Worm (Caenorhabditis elegans) whole organism, mixed stage, embryonic: ENCODE data around the gene rpl-11.1.

Experiments used
- M03D4.4 ChIP-seq: sonication (generic microtip); optimal IDR thresholded peaks from 2 replicates; lab custom pipeline; 2017; ENCODE audit warnings: mild to moderate bottlenecking, missing genetic modification characterization, missing compliant biosample characterization
- bed-3 ChIP-seq: fragments of 200-800 bp; sonication (Bioruptor generic); optimal IDR thresholded peaks from 3 replicates; lab custom pipeline; 2018; ENCODE audit warnings: mild to moderate bottlenecking, missing genetic modification characterization, moderate library complexity, missing compliant biosample characterization
- blmp-1 ChIP-seq: fragments of 150-350 bp; optimal IDR thresholded peaks from 2 replicates; lab custom pipeline; 2014; ENCODE audit warnings: missing biosample characterization, missing genetic modification characterization
- ceh-39 ChIP-seq: fragments of 150-350 bp; optimal IDR thresholded peaks from 2 replicates; lab custom pipeline; 2014; ENCODE audit warnings: missing biosample characterization, missing genetic modification characterization
- ceh-83 ChIP-seq: fragments of 200-800 bp; sonication (Bioruptor generic); optimal IDR thresholded peaks from 2 replicates; lab custom pipeline; 2018; ENCODE audit warnings: mild to moderate bottlenecking, missing genetic modification characterization, missing compliant biosample characterization
- ces-1 ChIP-seq: fragments of 150-350 bp; optimal IDR thresholded peaks from 2 replicates; lab custom pipeline; 2014; ENCODE audit warnings: missing biosample characterization, missing genetic modification reagents, missing genetic modification characterization
- cnd-1 ChIP-seq: fragments of 200-800 bp; sonication (Bioruptor generic); optimal IDR thresholded peaks from 2 replicates; lab custom pipeline; 2018; ENCODE audit warnings: mild to moderate bottlenecking, missing genetic modification characterization, missing compliant biosample characterization
- drap-1 ChIP-seq: fragments of 200-800 bp; sonication (Bioruptor generic); optimal IDR thresholded peaks from 3 replicates; lab custom pipeline; 2018; ENCODE audit warnings: mild to moderate bottlenecking, missing genetic modification characterization, missing compliant biosample characterization
- elt-1 ChIP-seq: sonication (generic microtip); optimal IDR thresholded peaks from 2 replicates; lab custom pipeline; 2017; ENCODE audit warnings: missing genetic modification characterization, mild to moderate bottlenecking, missing compliant biosample characterization, antibody characterized with exemption, moderate library complexity, borderline replicate concordance; ENCODE audit not compliant: insufficient read depth
- elt-3 ChIP-seq: fragments of 150-350 bp; optimal IDR thresholded peaks from 2 replicates; lab custom pipeline; 2014; ENCODE audit warnings: missing biosample characterization, missing genetic modification characterization
- flh-1 ChIP-seq: fragments of 200-800 bp; sonication (Bioruptor generic); optimal IDR thresholded peaks from 2 replicates; lab custom pipeline; 2018; ENCODE audit warnings: mild to moderate bottlenecking, missing genetic modification characterization, moderate library complexity, missing compliant biosample characterization
- ham-2 ChIP-seq: fragments of 200-800 bp; sonication (Bioruptor generic); optimal IDR thresholded peaks from 2 replicates; lab custom pipeline; 2018; ENCODE audit warnings: mild to moderate bottlenecking, missing genetic modification characterization, missing compliant biosample characterization
- lin-13 ChIP-seq: fragments of 150-350 bp; optimal IDR thresholded peaks from 2 replicates; lab custom pipeline; 2014; ENCODE audit warnings: missing biosample characterization, missing genetic modification characterization
- lin-32 ChIP-seq: fragments of 200-800 bp; sonication (Bioruptor generic); optimal IDR thresholded peaks from 2 replicates; lab custom pipeline; 2018; ENCODE audit warnings: mild to moderate bottlenecking, missing genetic modification characterization, missing compliant biosample characterization
- lsy-2 ChIP-seq: fragments of 150-350 bp; optimal IDR thresholded peaks from 2 replicates; lab custom pipeline; 2014; ENCODE audit warnings: missing biosample characterization, missing genetic modification characterization
- mep-1 ChIP-seq: fragments of 150-350 bp; optimal IDR thresholded peaks from 2 replicates; lab custom pipeline; 2017; ENCODE audit warnings: missing biosample characterization, missing genetic modification reagents, missing genetic modification characterization, inconsistent platforms
- mls-2 ChIP-seq: sonication (generic microtip); optimal IDR thresholded peaks from 2 replicates; lab custom pipeline; 2016; ENCODE audit warnings: mild to moderate bottlenecking, missing genetic modification characterization, moderate library complexity, missing compliant biosample characterization
- nhr-12 ChIP-seq: fragments of 150-350 bp; optimal IDR thresholded peaks from 2 replicates; lab custom pipeline; 2014; ENCODE audit warnings: missing biosample characterization, missing genetic modification characterization
- nhr-2 ChIP-seq: fragments of 150-350 bp; optimal IDR thresholded peaks from 2 replicates; lab custom pipeline; 2014; ENCODE audit warnings: missing biosample characterization, missing genetic modification characterization
- nhr-76 ChIP-seq: sonication (generic microtip); optimal IDR thresholded peaks from 2 replicates; lab custom pipeline; 2017; ENCODE audit warnings: missing biosample characterization, missing genetic modification characterization
- pha-4 ChIP-seq: fragments of 150-350 bp; optimal IDR thresholded peaks from 2 replicates; lab custom pipeline; 2018; ENCODE audit warnings: missing biosample characterization, missing genetic modification reagents, missing genetic modification characterization
- sem-2 ChIP-seq: fragments of 200-800 bp; sonication (Bioruptor generic); optimal IDR thresholded peaks from 2 replicates; lab custom pipeline; 2018; ENCODE audit warnings: mild to moderate bottlenecking, missing genetic modification characterization, missing compliant biosample characterization
- snpc-4 ChIP-seq: fragments of 150-350 bp; optimal IDR thresholded peaks from 2 replicates; lab custom pipeline; 2014; ENCODE audit warnings: missing biosample characterization, missing genetic modification characterization
- sptf-1 ChIP-seq: sonication (generic microtip); optimal IDR thresholded peaks from 2 replicates; lab custom pipeline; 2017; ENCODE audit warnings: mild to moderate bottlenecking, missing genetic modification characterization, moderate library complexity, missing compliant biosample characterization
- tbx-8 ChIP-seq: fragments of 200-800 bp; sonication (Bioruptor generic); optimal IDR thresholded peaks from 2 replicates; lab custom pipeline; 2018; ENCODE audit warnings: mild to moderate bottlenecking, missing genetic modification characterization, moderate library complexity, missing compliant biosample characterization
- unc-120 ChIP-seq: sonication (generic microtip); optimal IDR thresholded peaks from 2 replicates; lab custom pipeline; 2017; ENCODE audit warnings: missing genetic modification characterization, missing compliant biosample characterization; ENCODE audit not compliant: poor library complexity, severe bottlenecking
- unc-39 ChIP-seq: fragments of 150-350 bp; optimal IDR thresholded peaks from 2 replicates; lab custom pipeline; 2014; ENCODE audit warnings: missing biosample characterization, missing genetic modification characterization
- unc-62 ChIP-seq: fragments of 150-350 bp; optimal IDR thresholded peaks from 2 replicates; lab custom pipeline; 2014; ENCODE audit warnings: missing biosample characterization, missing genetic modification reagents, missing genetic modification characterization
- zip-8 ChIP-seq: fragments of 150-350 bp; optimal IDR thresholded peaks from 2 replicates; lab custom pipeline; 2014; ENCODE audit warnings: missing biosample characterization, missing genetic modification characterization
- ztf-11 ChIP-seq: fragments of 150-350 bp; optimal IDR thresholded peaks from 2 replicates; lab custom pipeline; 2014; ENCODE audit warnings: missing biosample characterization, missing genetic modification characterization

rpl-11.1 gene

DNA sequence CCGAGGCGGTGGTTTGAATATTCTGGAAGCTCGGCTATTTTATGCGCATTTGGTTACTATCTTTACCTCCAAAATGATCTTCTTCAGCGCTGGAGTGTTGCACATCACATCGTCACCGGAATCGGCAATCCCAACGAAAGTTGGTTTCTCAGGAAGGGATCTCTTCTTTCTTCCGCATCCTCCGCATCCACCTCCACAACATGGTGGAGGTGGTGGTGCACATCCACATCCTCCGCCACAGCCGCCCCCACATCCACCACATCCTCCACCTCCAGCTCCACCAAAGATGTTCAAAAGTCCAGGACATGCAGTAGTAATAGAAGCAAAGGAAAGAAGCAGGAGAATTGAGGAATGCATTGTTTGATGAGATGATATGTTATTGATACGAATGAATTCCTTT, 28.4 kb downstream of the rpl-11.1 start, which contains the start of gene grl-31:
TSS of gene grl-31 (minus strand) at position 357 of the 400 bp plus-strand sequence.
- TF ChIP-seq lin-13 (no peak), sptf-1 (tag; lab: Kevin White, UChicago) (no peak), lsy-2 (tag; lab: Kevin White, UChicago) (no peak), ham-2 (no peak), nhr-2 (tag; lab: Kevin White, UChicago) (no peak), ceh-83 (GFP tag; lab: Kevin White, UChicago) (no peak), nhr-12 (tag; lab: Kevin White, UChicago) (no peak), nhr-76 (tag; lab: Kevin White, UChicago) (no peak), tbx-8 (GFP tag; lab: Kevin White, UChicago) (no peak), sem-2 (GFP tag; lab: Kevin White, UChicago) (no peak), elt-3 (tag; lab: Kevin White, UChicago) (no peak), unc-62 (no peak), mls-2 (tag; lab: Kevin White, UChicago) (no peak), flh-1 (GFP tag; lab: Kevin White, UChicago) (no peak)

DNA sequence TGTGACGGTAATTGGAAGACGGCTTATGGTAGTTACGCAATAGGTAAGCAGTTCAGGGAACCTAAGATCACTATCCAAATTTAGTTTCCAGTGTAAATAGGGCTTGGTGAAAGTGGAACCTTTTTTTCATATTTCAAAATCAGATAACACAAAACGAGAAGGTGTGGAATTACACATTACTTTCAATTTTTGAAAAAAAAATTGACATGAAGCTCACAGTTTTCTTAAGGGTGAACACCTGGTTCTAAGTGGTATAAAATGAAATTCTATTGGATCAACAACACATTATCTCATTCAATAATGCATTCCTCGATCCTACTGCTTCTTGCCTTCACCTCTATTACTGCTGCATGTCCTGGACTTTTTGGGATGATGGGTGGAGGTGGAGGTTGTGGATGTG, 29.9 kb downstream of the rpl-11.1 start, which contains the start of gene grl-30:
TSS of gene grl-30 (plus strand) at position 301 of the 400 bp plus-strand sequence.
- TF ChIP-seq zip-8 (tag; lab: Kevin White, UChicago), result peak; percentile 20
- no peak for TF ChIP-seq unc-39
- TF ChIP-seq, all 35 proteins: peak for 1

DNA sequence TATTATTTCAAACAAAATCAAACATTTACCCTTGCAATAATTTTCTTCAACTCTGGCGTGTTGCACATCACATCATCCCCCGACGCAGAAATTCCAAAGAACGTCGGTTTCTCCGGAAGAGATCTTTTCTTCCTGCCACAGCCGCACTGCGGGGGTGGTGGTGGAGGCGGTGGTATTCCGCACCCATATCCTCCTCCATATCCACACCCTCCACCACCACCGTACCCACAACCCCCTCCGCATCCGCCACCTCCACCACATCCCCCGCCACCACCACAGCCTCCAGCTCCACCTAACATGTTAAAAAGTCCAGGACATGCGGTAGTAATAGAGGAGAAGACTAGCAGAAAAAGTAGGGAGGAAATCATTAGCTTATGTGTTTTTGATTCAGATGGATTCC, 31.0 kb downstream of the rpl-11.1 start, which contains the start of gene grl-29:
TSS of gene grl-29 (minus strand) at position 368 of the 400 bp plus-strand sequence.
- TF ChIP-seq pha-4 (tag; lab: Kevin White, UChicago), result no peak
- TF ChIP-seq nhr-2 (tag; lab: Kevin White, UChicago), result no peak
- TF ChIP-seq ces-1 (GFP tag; lab: Kevin White, UChicago), result no peak
- TF ChIP-seq M03D4.4 (tag; lab: Kevin White, UChicago), result no peak
- no peak for TF ChIP-seq ceh-39 (tag; lab: Kevin White, UChicago)
- no peak for TF ChIP-seq drap-1 (GFP tag; lab: Kevin White, UChicago)
- TF ChIP-seq tbx-8 (GFP tag; lab: Kevin White, UChicago), result no peak
- TF ChIP-seq ceh-83 (GFP tag; lab: Kevin White, UChicago), result no peak

DNA sequence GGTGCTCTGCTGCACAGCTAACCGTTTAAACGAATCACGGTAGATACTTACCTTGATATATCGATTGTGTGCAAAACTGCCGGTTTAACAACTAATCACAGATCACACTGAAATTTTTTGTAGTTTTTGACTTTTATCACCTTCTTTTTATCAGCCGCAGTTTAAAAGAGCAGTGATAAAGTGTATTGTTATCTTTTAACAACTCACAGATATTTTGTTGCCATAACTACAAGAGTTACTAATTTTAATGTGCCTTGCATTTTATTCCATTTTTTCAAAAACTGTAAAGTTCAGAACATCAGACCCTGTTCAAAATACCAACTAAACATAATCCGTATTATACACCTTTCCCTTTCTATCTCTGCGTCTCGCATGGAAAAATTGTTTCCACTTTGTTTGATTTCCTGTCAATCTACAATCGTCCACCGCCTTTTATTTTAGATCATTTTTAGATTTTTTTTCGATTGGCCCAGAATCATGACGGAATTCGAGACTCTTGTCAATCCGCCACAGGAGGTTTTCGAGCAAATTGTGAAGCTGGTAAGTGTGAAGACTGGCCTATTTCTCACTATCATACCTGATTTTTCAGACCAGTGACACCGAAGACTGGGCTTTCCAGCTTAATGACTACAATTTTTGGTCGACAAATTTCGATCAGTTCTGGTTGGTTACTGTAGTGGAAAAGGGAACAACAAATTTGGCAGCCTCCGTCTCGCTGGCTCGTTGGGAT, 33.0 kb downstream of the rpl-11.1 start, which contains the start of gene T24A6.20:
TSS of gene T24A6.20 (plus strand) at position 395 of the 730 bp plus-strand sequence.
- TF ChIP-seq ceh-39 (tag; lab: Kevin White, UChicago), result peak; percentile 5
- no peak for TF ChIP-seq tbx-8 (GFP tag; lab: Kevin White, UChicago)

DNA sequence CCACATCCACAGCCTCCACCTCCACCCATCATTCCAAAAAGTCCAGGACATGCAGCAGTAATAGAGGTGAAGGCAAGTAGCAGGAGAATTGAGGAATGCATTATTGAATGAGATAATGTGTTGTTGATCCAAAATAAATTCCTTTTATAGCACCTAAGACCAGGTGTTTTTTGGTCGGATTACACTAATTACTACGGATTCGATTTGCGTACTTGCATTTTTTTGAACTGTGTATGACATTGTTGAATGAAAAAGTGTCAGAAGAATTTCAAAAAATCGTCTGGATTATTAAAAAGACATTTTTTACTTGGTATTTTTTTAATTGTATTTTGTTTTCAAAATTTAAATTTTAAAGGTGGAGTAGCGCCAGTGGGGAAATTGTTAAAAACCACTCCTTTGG, 34.1 kb downstream of the rpl-11.1 start, which contains the start of gene grl-28:
TSS of gene grl-28 (minus strand) at position 101 of the 400 bp plus-strand sequence.
- TF ChIP-seq blmp-1 (tag; lab: Kevin White, UChicago), result no peak
- no peak for TF ChIP-seq mep-1 (tag; lab: Kevin White, UChicago)
- no peak for TF ChIP-seq elt-1
- TF ChIP-seq ham-2, result no peak
- TF ChIP-seq bed-3 (GFP tag; lab: Kevin White, UChicago), result no peak
- no peak for TF ChIP-seq lin-32
- no peak for TF ChIP-seq ceh-83 (GFP tag; lab: Kevin White, UChicago)
- no peak for TF ChIP-seq nhr-12 (tag; lab: Kevin White, UChicago)
- no peak for TF ChIP-seq sptf-1 (tag; lab: Kevin White, UChicago)
- TF ChIP-seq mls-2 (tag; lab: Kevin White, UChicago), result no peak
- no peak for TF ChIP-seq snpc-4 (tag; lab: Kevin White, UChicago)

DNA sequence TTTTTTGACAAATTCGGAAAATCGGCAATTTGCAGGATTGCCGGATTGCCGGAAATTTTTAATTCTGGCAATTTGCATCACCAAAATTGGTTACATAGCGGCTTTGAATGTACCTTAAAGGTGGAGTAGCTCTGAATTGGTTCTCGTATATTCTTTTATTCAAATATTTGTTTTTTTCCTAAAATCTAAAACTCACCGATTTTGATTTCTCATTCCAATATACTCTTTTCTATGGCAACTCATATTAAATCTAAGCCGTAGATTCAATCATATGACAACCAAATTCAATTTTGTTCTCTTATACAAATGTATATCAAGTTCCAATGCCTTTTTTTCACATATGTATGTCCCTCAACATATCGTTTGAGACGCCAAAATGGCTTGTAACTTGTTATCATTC, 36.3 kb downstream of the rpl-11.1 start, which contains the start of gene sri-21:
TSS of gene sri-21 (plus strand) at position 301 of the 400 bp plus-strand sequence.
- TF ChIP-seq lin-32 (no peak), nhr-76 (tag; lab: Kevin White, UChicago) (no peak), zip-8 (tag; lab: Kevin White, UChicago) (no peak), unc-120 (tag; lab: Kevin White, UChicago) (no peak), sptf-1 (tag; lab: Kevin White, UChicago) (no peak), elt-3 (tag; lab: Kevin White, UChicago) (no peak), nhr-2 (tag; lab: Kevin White, UChicago) (no peak), cnd-1 (tag; lab: Kevin White, UChicago) (no peak), ceh-39 (tag; lab: Kevin White, UChicago) (no peak), ztf-11 (no peak), M03D4.4 (tag; lab: Kevin White, UChicago) (no peak), unc-62 (no peak)
